Fruit fly (Drosophila melanogaster) whole organism: ENCODE data around the gene Obp18a.

Experiments used
- CG8478 ChIP-seq: fragments of >200 bp; optimal IDR thresholded peaks from 2 replicates; lab custom pipeline; 2018; ENCODE audit warnings: inconsistent platforms
- Dll ChIP-seq: fragments of >200 bp; optimal IDR thresholded peaks from 2 replicates; lab custom pipeline; 2017
- EcR ChIP-seq, 2 experiments: fragments of >200 bp; optimal IDR thresholded peaks; 2 replicates each; lab custom pipeline; 2017; ENCODE audit warnings: missing biosample characterization in 2 of 2, missing genetic modification characterization in 2 of 2, missing genetic modification reagents in 2 of 2
- pan ChIP-seq: fragments of >200 bp; optimal IDR thresholded peaks from 2 replicates; lab custom pipeline; 2017
- psq ChIP-seq: fragments of >200 bp; optimal IDR thresholded peaks from 2 replicates; lab custom pipeline; 2017
- usp ChIP-seq: fragments of >200 bp; optimal IDR thresholded peaks from 2 replicates; lab custom pipeline; 2017; ENCODE audit warnings: missing biosample characterization, missing genetic modification characterization, mixed read lengths

dm6 chrX:19159942-19160341 lies 24.3 kb upstream of the Obp18a start:
- no peak for TF ChIP-seq pan
- TF ChIP-seq usp (GFP tag; lab: Kevin White, UChicago) = no peak
- TF ChIP-seq psq (lab: Kevin White, UChicago) = no peak
- no peak for TF ChIP-seq Dll (lab: Kevin White, UChicago)
- TF ChIP-seq EcR (GFP tag; optimal IDR thresholded peaks at IDR 0.05; lab: Kevin White, UChicago) = no peak
- TF ChIP-seq CG8478 (lab: Kevin White, UChicago) = no peak
